Worm (Caenorhabditis elegans): ENCODE data around the gene F56D6.18.

F56D6.18 gene

DNA sequence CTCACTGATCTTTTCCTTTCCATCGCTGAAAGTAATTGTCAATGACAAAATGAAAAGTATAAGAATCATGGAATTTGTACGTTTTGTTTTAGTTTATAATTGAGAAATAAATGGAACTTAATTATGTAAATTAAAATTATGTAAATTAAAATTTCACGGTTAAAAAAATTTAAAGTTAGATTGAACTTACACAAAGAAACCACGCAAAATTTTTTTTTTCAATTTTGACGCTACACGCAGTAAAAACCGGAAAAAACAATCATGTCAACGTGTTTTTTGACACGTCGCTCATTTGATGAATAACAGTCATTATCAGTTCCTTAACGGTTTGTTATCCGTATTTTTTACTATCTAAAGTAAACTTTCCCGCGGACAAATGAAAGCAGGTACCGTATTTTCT is 30.6 kb downstream of the F56D6.18 start, which contains the start of the genes F37C4.8 and oac-23:
Gene F37C4.8 (minus strand): TSS at position 101 of the 400 bp plus-strand sequence.
Gene oac-23 (plus strand): TSS at position 323 of the 400 bp plus-strand sequence.
- TF ChIP-seq ztf-29 (GFP tag; IDR thresholded peaks at IDR 0.05) = no peak
- no peak for TF ChIP-seq ref-1 (GFP tag; conservative IDR thresholded peaks at IDR 0.05)
- no peak for TF ChIP-seq med-1 (GFP tag; optimal IDR thresholded peaks at IDR 0.05; ENCODE audit: insufficient read depth)
- no peak for TF ChIP-seq ztf-23 (GFP tag; IDR thresholded peaks at IDR 0.05)
- TF ChIP-seq cog-1 (tag; optimal IDR thresholded peaks at IDR 0.05) = no peak
- TF ChIP-seq klf-2 (GFP tag; conservative IDR thresholded peaks at IDR 0.05) = no peak
- no peak for TF ChIP-seq T22C8.4 (GFP tag; IDR thresholded peaks at IDR 0.05)
- TF ChIP-seq tab-1 (GFP tag; IDR thresholded peaks at IDR 0.05) = no peak
- no peak for TF ChIP-seq flt-1 (GFP tag; IDR thresholded peaks at IDR 0.05)

DNA sequence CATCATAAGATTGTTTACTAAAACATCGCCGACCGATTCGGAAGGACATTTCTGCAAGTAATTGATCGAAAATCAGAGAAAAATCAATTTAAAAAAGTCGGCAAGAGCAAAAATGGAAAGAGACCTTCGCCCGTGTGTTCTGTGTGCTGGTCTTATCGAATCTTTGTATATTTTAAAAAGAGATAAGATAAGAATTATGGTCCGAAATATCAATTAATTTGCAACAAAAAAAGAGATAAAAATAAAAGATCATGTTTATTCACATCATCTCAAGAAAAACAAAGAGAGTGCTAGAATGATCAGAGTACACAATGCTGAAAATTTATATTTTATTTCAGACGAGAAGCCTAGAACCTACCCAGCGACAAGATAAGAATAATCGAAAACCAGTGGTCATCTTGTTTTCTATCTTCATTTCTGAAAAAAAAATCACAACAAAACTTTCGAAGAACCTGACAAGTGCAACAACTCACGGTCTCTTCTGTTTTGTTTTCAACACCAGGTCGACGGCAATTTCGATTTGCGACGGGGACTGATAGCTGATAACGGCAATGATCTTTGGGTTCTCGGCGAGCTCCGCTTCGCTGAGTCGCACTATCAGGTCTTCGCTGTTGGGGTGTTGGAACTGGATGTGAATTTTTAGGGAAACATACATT is 33.3 kb downstream of the F56D6.18 start, which contains the start of gene F37C4.6:
Gene F37C4.6 (minus strand): TSS at position 51 of the 656 bp plus-strand sequence.
- TF ChIP-seq ref-1 (GFP tag; conservative IDR thresholded peaks at IDR 0.05) (no peak), ztf-29 (GFP tag; IDR thresholded peaks at IDR 0.05) (no peak), ztf-23 (GFP tag; IDR thresholded peaks at IDR 0.05) (no peak), cog-1 (tag; optimal IDR thresholded peaks at IDR 0.05) (no peak), T22C8.4 (GFP tag; IDR thresholded peaks at IDR 0.05) (no peak), med-1 (GFP tag; optimal IDR thresholded peaks at IDR 0.05; ENCODE audit: insufficient read depth) (no peak), klf-2 (GFP tag; conservative IDR thresholded peaks at IDR 0.05) (no peak), flt-1 (GFP tag; IDR thresholded peaks at IDR 0.05) (no peak), tab-1 (GFP tag; IDR thresholded peaks at IDR 0.05) (no peak)

DNA sequence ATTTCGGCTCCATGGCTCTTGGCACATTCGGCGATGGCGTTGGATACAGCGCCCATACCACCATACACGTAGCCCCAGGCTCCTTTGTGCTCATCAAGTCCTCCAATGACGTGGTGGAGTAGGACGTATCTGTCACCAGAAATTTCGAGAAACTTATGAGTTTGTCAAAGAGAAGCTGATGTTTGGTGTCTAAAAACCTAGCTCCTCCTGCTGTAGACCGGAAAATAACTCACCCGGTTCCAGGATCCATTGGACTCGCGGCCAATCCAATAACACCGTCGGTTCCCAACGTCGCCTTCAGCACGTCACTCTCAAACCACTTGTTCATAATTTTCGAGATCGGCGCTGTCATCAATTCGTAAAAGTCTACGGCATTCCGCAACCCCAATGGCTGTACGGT is 34.8 kb downstream of the F56D6.18 start:
- TF ChIP-seq cog-1 (tag; optimal IDR thresholded peaks at IDR 0.05) (no peak), T22C8.4 (GFP tag; IDR thresholded peaks at IDR 0.05) (no peak), ztf-23 (GFP tag; IDR thresholded peaks at IDR 0.05) (no peak), flt-1 (GFP tag; IDR thresholded peaks at IDR 0.05) (no peak), ztf-29 (GFP tag; IDR thresholded peaks at IDR 0.05) (no peak), tab-1 (GFP tag; IDR thresholded peaks at IDR 0.05) (no peak), klf-2 (GFP tag; conservative IDR thresholded peaks at IDR 0.05) (no peak)

DNA sequence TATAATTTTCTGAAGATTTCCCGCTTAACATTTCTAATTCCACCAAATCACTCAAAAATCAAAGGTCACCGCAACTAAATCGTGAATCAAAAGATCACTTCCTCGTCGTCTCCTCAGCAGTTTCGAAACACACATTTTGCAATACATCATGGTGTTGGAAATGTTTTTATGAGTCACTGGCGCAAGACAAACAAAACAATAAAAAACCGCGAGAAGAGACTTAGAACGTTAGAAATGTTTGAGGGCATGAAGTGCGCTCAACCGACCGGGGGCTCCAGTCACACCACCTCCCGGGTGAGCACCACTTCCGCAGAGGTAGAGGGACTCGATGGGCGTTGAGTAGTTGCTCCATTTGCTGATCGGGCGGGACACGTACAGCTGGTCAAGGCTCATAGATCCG is 36.5 kb downstream of the F56D6.18 start:
- TF ChIP-seq ztf-23 (GFP tag; IDR thresholded peaks at IDR 0.05) = no peak
- TF ChIP-seq cog-1 (tag; optimal IDR thresholded peaks at IDR 0.05) = no peak
- TF ChIP-seq tab-1 (GFP tag; IDR thresholded peaks at IDR 0.05) = no peak
- no peak for TF ChIP-seq klf-2 (GFP tag; conservative IDR thresholded peaks at IDR 0.05)
- TF ChIP-seq ref-1 (GFP tag; conservative IDR thresholded peaks at IDR 0.05) = no peak
- TF ChIP-seq med-1 (GFP tag; optimal IDR thresholded peaks at IDR 0.05; ENCODE audit: insufficient read depth) = no peak
- TF ChIP-seq flt-1 (GFP tag; IDR thresholded peaks at IDR 0.05) = no peak
- TF ChIP-seq ztf-29 (GFP tag; IDR thresholded peaks at IDR 0.05) = no peak
- no peak for TF ChIP-seq T22C8.4 (GFP tag; IDR thresholded peaks at IDR 0.05)

DNA sequence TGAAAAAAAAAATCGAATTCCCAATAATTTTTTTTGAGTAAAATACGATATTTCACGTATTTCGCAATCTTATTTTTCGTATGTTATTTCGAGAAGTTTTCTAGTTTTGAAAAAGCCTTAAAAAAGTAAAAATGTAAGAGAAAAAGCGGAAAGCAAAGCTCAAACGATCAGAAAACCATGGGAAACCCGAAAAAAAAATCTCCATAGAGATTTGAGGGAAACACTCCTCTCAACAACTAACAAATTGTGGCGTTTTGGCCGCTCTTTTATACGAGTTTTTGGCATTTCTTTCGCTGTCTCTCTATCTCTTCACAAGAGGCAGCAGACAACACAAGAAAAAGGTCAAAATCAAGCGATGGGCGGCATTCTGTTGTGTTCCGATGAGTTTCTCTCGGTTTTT is 37.3 kb downstream of the F56D6.18 start:
- TF ChIP-seq med-1 (GFP tag; optimal IDR thresholded peaks at IDR 0.05; ENCODE audit: insufficient read depth) = no peak
- TF ChIP-seq ztf-29 (GFP tag; IDR thresholded peaks at IDR 0.05) = no peak
- no peak for TF ChIP-seq ref-1 (GFP tag; conservative IDR thresholded peaks at IDR 0.05)
- TF ChIP-seq klf-2 (GFP tag; conservative IDR thresholded peaks at IDR 0.05) = no peak
- no peak for TF ChIP-seq ztf-23 (GFP tag; IDR thresholded peaks at IDR 0.05)
- TF ChIP-seq flt-1 (GFP tag; IDR thresholded peaks at IDR 0.05) = no peak
- no peak for TF ChIP-seq T22C8.4 (GFP tag; IDR thresholded peaks at IDR 0.05)
- TF ChIP-seq cog-1 (tag; optimal IDR thresholded peaks at IDR 0.05) = no peak
- no peak for TF ChIP-seq tab-1 (GFP tag; IDR thresholded peaks at IDR 0.05)

DNA sequence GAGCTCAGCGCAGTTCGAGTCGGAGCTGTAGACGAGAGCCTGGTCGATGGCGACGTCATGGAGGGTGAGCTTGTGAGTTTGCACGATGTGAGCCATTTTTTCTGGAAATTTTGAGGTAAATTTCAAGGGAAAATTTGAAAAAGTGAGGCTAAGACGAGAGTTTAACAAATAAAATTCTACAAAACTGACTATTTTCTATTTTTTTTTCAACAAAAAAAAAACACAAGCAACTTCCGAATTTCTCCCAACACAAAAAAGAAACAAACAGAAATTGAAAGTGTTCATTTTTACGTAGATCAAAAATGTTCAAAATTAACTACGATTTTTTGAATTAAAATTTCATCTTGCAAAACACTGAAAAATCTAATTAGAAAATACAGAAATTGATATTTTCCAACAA is 38.0 kb downstream of the F56D6.18 start, which contains the start of gene F37C4.5:
Gene F37C4.5 (minus strand): TSS at position 101 of the 400 bp plus-strand sequence.
- TF ChIP-seq med-1 (GFP tag; optimal IDR thresholded peaks at IDR 0.05; ENCODE audit: insufficient read depth) (no peak), klf-2 (GFP tag; conservative IDR thresholded peaks at IDR 0.05) (no peak), cog-1 (tag; optimal IDR thresholded peaks at IDR 0.05) (no peak), ztf-23 (GFP tag; IDR thresholded peaks at IDR 0.05) (no peak), ztf-29 (GFP tag; IDR thresholded peaks at IDR 0.05) (no peak), tab-1 (GFP tag; IDR thresholded peaks at IDR 0.05) (no peak), T22C8.4 (GFP tag; IDR thresholded peaks at IDR 0.05) (no peak)

DNA sequence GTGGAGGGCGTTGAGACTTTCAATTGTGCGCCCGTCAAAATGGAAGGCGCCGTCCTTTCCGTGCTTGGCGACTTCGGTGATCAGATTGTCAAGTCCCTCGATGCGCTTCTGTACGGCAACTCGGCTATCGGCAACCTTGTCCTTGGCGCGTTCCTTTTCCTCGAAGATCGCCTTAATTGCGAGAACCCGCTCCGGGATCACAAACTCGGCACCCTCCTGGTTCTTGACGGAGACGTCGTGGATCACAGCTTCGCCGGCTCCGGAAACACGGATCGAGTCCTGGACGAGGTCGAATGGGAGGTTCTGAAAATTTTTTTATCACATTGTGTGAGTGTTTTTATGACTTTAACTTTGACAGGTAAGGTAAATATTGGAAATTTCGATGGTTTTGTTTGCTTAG is 38.6 kb downstream of the F56D6.18 start:
- TF ChIP-seq ref-1 (GFP tag; conservative IDR thresholded peaks at IDR 0.05) (no peak), ztf-23 (GFP tag; IDR thresholded peaks at IDR 0.05) (no peak), flt-1 (GFP tag; IDR thresholded peaks at IDR 0.05) (no peak)

DNA sequence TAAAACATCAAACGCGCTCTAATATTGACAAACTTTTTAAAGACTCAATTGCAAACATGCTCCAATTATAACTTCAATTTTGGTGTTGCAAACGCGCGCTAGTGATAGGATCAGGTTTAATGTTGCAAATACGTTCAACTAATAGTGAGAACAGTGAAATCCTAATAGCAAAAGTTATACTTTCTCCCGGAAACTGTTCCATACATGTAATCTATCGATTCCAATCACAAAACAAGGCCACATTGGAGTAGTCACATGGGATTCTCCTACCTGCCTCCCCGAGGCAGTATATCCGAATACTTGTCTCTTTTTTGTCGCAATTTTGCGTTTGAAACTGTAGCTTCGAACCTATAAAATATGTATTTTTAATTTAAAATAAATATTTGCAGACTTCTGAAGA is 41.9 kb downstream of the F56D6.18 start:
- TF ChIP-seq tab-1 (GFP tag; IDR thresholded peaks at IDR 0.05) = no peak
- TF ChIP-seq T22C8.4 (GFP tag; IDR thresholded peaks at IDR 0.05) = no peak
- TF ChIP-seq klf-2 (GFP tag; conservative IDR thresholded peaks at IDR 0.05) = no peak
- no peak for TF ChIP-seq ref-1 (GFP tag; conservative IDR thresholded peaks at IDR 0.05)
- TF ChIP-seq ztf-23 (GFP tag; IDR thresholded peaks at IDR 0.05) = no peak
- TF ChIP-seq med-1 (GFP tag; optimal IDR thresholded peaks at IDR 0.05; ENCODE audit: insufficient read depth) = no peak
- TF ChIP-seq flt-1 (GFP tag; IDR thresholded peaks at IDR 0.05) = no peak
- TF ChIP-seq ztf-29 (GFP tag; IDR thresholded peaks at IDR 0.05) = no peak
- TF ChIP-seq cog-1 (tag; optimal IDR thresholded peaks at IDR 0.05) = no peak

DNA sequence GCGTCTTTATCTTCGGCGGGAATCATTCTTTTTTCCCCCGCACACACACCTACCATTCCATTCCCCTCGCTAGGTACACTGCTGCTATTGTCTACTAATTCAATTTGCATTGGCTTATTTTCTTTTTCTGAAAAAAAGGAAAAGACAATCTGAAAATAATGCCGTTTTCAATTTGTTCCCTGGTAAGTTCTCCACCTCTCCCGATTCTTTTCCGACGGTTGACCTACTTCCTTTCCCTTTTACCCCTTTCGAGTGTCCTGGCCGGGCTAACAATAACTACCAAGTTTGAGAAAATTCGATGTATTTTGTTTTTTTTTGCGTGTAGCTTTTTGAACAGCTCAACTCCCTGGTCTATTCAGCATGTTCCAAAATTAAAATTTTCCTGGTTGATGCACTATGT is 44.5 kb downstream of the F56D6.18 start, which contains the start of gene F37C4.4:
Gene F37C4.4 (plus strand): TSS at position 58 of the 400 bp plus-strand sequence.
- TF ChIP-seq tab-1 (GFP tag; IDR thresholded peaks at IDR 0.05) = no peak
- TF ChIP-seq klf-2 (GFP tag; conservative IDR thresholded peaks at IDR 0.05) = no peak
- no peak for TF ChIP-seq ztf-29 (GFP tag; IDR thresholded peaks at IDR 0.05)
- TF ChIP-seq T22C8.4 (GFP tag; IDR thresholded peaks at IDR 0.05) = no peak

DNA sequence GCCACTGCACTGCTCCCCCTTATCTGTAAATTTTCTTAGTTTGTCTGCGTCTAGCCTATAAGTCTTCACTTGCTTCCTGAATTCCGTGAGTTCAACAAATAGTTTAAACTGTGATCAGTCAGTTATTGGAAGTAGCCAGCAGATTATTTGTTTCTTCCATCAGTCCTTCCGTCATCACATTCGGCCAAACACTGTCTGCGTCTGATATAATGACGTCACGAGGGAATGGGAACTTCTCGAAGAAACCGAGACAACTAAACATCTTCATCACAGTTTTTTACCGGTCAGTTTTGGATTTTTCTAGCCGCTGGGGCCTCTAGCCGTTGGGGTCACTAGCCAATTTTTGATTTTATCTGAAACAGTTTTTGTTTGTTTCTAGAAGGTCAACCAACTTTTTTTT is 45.7 kb downstream of the F56D6.18 start:
- no peak for TF ChIP-seq med-1 (GFP tag; optimal IDR thresholded peaks at IDR 0.05; ENCODE audit: insufficient read depth)
- no peak for TF ChIP-seq klf-2 (GFP tag; conservative IDR thresholded peaks at IDR 0.05)
- no peak for TF ChIP-seq ztf-29 (GFP tag; IDR thresholded peaks at IDR 0.05)
- TF ChIP-seq ref-1 (GFP tag; conservative IDR thresholded peaks at IDR 0.05) = no peak
- TF ChIP-seq tab-1 (GFP tag; IDR thresholded peaks at IDR 0.05) = no peak
- TF ChIP-seq ztf-23 (GFP tag; IDR thresholded peaks at IDR 0.05) = no peak
- TF ChIP-seq flt-1 (GFP tag; IDR thresholded peaks at IDR 0.05) = no peak
- no peak for TF ChIP-seq cog-1 (tag; optimal IDR thresholded peaks at IDR 0.05)
- TF ChIP-seq T22C8.4 (GFP tag; IDR thresholded peaks at IDR 0.05) = no peak
